Worm (Caenorhabditis elegans): ENCODE results near the gene F09F9.2.

- TF ChIP-seq B0310.2 (tag; optimal IDR thresholded peaks at IDR 0.05) (no peak), ama-1 (optimal IDR thresholded peaks at IDR 0.05) (no peak)
Observed at ce11 chrX:4131354-4131753, 20.1 kb upstream of the F09F9.2 start.

All from whole organism, early embryonic.